Worm (Caenorhabditis elegans) whole organism, L2 larva: ENCODE measurements around the gene C50D2.10.
"Not testable (repeated sequence)": the region's sequence is repeated elsewhere in the genome, so short reads cannot be mapped to it uniquely, and the experiment has no call there.

Experiments used
- C34F6.9 ChIP-seq: fragments of 150-350 bp; optimal IDR thresholded peaks from 2 replicates; lab custom pipeline; 2014; ENCODE audit warnings: missing biosample characterization, missing genetic modification characterization
- F13H6.1 ChIP-seq: sonication (generic microtip); optimal IDR thresholded peaks from 2 replicates; lab custom pipeline; 2016; ENCODE audit warnings: missing genetic modification characterization, missing compliant biosample characterization
- R02D3.7 ChIP-seq: fragments of 150-350 bp; optimal IDR thresholded peaks from 2 replicates; lab custom pipeline; 2014; ENCODE audit warnings: missing biosample characterization, missing genetic modification characterization
- alr-1 ChIP-seq: fragments of 150-350 bp; optimal IDR thresholded peaks from 2 replicates; lab custom pipeline; 2014; ENCODE audit warnings: missing biosample characterization, missing genetic modification characterization
- aly-2 ChIP-seq: fragments of 150-350 bp; optimal IDR thresholded peaks from 2 replicates; lab custom pipeline; 2014; ENCODE audit warnings: missing biosample characterization, missing genetic modification characterization
- ama-1 ChIP-seq: fragments of 150-350 bp; optimal IDR thresholded peaks from 2 replicates; lab custom pipeline; 2018; ENCODE audit warnings: inconsistent platforms
- ceh-16 ChIP-seq: fragments of 150-350 bp; optimal IDR thresholded peaks from 2 replicates; lab custom pipeline; 2014; ENCODE audit warnings: missing biosample characterization, missing genetic modification characterization
- ceh-82 ChIP-seq: fragments of 150-350 bp; optimal IDR thresholded peaks from 2 replicates; lab custom pipeline; 2014; ENCODE audit warnings: missing biosample characterization, missing genetic modification characterization
- crh-2 ChIP-seq: sonication (generic microtip); optimal IDR thresholded peaks from 2 replicates; lab custom pipeline; 2017; ENCODE audit warnings: missing biosample characterization, missing genetic modification characterization
- dmd-4 ChIP-seq: sonication (generic microtip); optimal IDR thresholded peaks from 2 replicates; lab custom pipeline; 2017; ENCODE audit warnings: missing biosample characterization, missing genetic modification characterization
- egl-27 ChIP-seq: sonication (generic microtip); optimal IDR thresholded peaks from 3 replicates; lab custom pipeline; 2017; ENCODE audit warnings: missing biosample characterization, missing genetic modification reagents, missing genetic modification characterization
- fos-1 ChIP-seq: fragments of 150-350 bp; optimal IDR thresholded peaks from 2 replicates; lab custom pipeline; 2014; ENCODE audit warnings: missing biosample characterization, missing genetic modification characterization
- lin-11 ChIP-seq: fragments of 150-350 bp; sonication (generic microtip); optimal IDR thresholded peaks from 2 replicates; lab custom pipeline; 2014; ENCODE audit warnings: missing biosample characterization, missing genetic modification characterization, inconsistent platforms, mixed read lengths
- lin-13 ChIP-seq: fragments of 150-350 bp; optimal IDR thresholded peaks from 2 replicates; lab custom pipeline; 2014; ENCODE audit warnings: missing biosample characterization, missing genetic modification reagents, missing genetic modification characterization
- mbf-1 ChIP-seq: sonication (generic microtip); optimal IDR thresholded peaks from 2 replicates; lab custom pipeline; 2017; ENCODE audit warnings: missing biosample characterization, missing genetic modification characterization
- mdl-1 ChIP-seq, 2 experiments: fragments of 150-350 bp in 1 of 2; sonication (generic microtip) in 1 of 2; optimal IDR thresholded peaks; 2 replicates each; lab custom pipeline; 2017; ENCODE audit warnings: missing biosample characterization in 2 of 2, missing genetic modification characterization in 2 of 2
- nhr-11 ChIP-seq: fragments of 150-350 bp; optimal IDR thresholded peaks from 2 replicates; lab custom pipeline; 2014; ENCODE audit warnings: missing biosample characterization, missing genetic modification characterization
- nhr-12 ChIP-seq: fragments of 150-350 bp; optimal IDR thresholded peaks from 2 replicates; lab custom pipeline; 2014; ENCODE audit warnings: missing biosample characterization, missing genetic modification characterization
- nhr-129 ChIP-seq: fragments of 150-350 bp; optimal IDR thresholded peaks from 2 replicates; lab custom pipeline; 2014; ENCODE audit warnings: missing biosample characterization, missing genetic modification characterization
- nhr-21 ChIP-seq: fragments of 150-350 bp; optimal IDR thresholded peaks from 2 replicates; lab custom pipeline; 2014; ENCODE audit warnings: missing biosample characterization, missing genetic modification characterization
- nhr-23 ChIP-seq: fragments of 150-350 bp; optimal IDR thresholded peaks from 2 replicates; lab custom pipeline; 2014; ENCODE audit warnings: missing biosample characterization, missing genetic modification reagents, missing genetic modification characterization
- nhr-237 ChIP-seq: fragments of 150-350 bp; optimal IDR thresholded peaks from 2 replicates; lab custom pipeline; 2014; ENCODE audit warnings: missing biosample characterization, missing genetic modification characterization
- nhr-6 ChIP-seq: fragments of 150-350 bp; optimal IDR thresholded peaks from 2 replicates; lab custom pipeline; 2014; ENCODE audit warnings: missing biosample characterization, missing genetic modification characterization
- nhr-77 ChIP-seq: fragments of 150-350 bp; optimal IDR thresholded peaks from 2 replicates; lab custom pipeline; 2014; ENCODE audit warnings: missing biosample characterization, missing genetic modification characterization
- peb-1 ChIP-seq: fragments of 150-350 bp; optimal IDR thresholded peaks from 2 replicates; lab custom pipeline; 2014; ENCODE audit warnings: missing biosample characterization, missing genetic modification characterization
- sem-4 ChIP-seq: fragments of 150-350 bp; optimal IDR thresholded peaks from 2 replicates; lab custom pipeline; 2014; ENCODE audit warnings: missing biosample characterization, missing genetic modification reagents, missing genetic modification characterization
- sma-9 ChIP-seq, 2 experiments: fragments of 150-350 bp in 1 of 2; sonication (generic microtip) in 1 of 2; optimal IDR thresholded peaks; 2 replicates each; lab custom pipeline; 2014 to 2016; ENCODE audit warnings: missing genetic modification characterization in 2 of 2, mild to moderate bottlenecking in 1 of 2, missing biosample characterization in 1 of 2, missing compliant biosample characterization in 1 of 2, missing genetic modification reagents in 1 of 2, moderate library complexity in 1 of 2
- snpc-4 ChIP-seq: fragments of 150-350 bp; optimal IDR thresholded peaks from 2 replicates; lab custom pipeline; 2014; ENCODE audit warnings: missing biosample characterization, missing genetic modification characterization
- unc-55 ChIP-seq: fragments of 150-350 bp; sonication (generic microtip); optimal IDR thresholded peaks from 3 replicates; lab custom pipeline; 2014; ENCODE audit warnings: missing biosample characterization, missing genetic modification reagents, missing genetic modification characterization
- unc-62 ChIP-seq: fragments of 150-350 bp; optimal IDR thresholded peaks from 2 replicates; lab custom pipeline; 2014; ENCODE audit warnings: missing biosample characterization, missing genetic modification reagents, missing genetic modification characterization
- zag-1 ChIP-seq: fragments of 150-350 bp; optimal IDR thresholded peaks from 2 replicates; lab custom pipeline; 2014; ENCODE audit warnings: missing biosample characterization, missing genetic modification characterization
- ztf-11 ChIP-seq: sonication (generic microtip); optimal IDR thresholded peaks from 2 replicates; lab custom pipeline; 2017; ENCODE audit warnings: missing biosample characterization, missing genetic modification characterization
- ztf-4 ChIP-seq: fragments of 150-350 bp; optimal IDR thresholded peaks from 2 replicates; lab custom pipeline; 2014; ENCODE audit warnings: missing biosample characterization, missing genetic modification characterization

The C50D2.10 gene

ce11 chrII:98894-99293 is at the start of gene C50D2.10:
TSS of gene C50D2.10 (plus strand) at chrII:99138.
- TF ChIP-seq lin-11 (tag; lab: Kevin White, UChicago); ceh-16; sma-9 (GFP tag; optimal IDR thresholded peaks at IDR 0.05; lab: Kevin White, UChicago); sma-9 (tag; optimal IDR thresholded peaks at IDR 0.05; lab: Kevin White, UChicago): not testable (repeated sequence)

ce11 chrII:50862-51261 is 48.1 kb upstream of the C50D2.10 start:
- peak; percentile 10 for TF ChIP-seq lin-13
- TF ChIP-seq ztf-4 (tag; lab: Kevin White, UChicago) = no peak
- no peak for TF ChIP-seq nhr-237 (tag; lab: Kevin White, UChicago)
- peak; percentile 74 for TF ChIP-seq fos-1 (tag; lab: Kevin White, UChicago)
- TF ChIP-seq dmd-4 (tag; lab: Kevin White, UChicago) = no peak
- TF ChIP-seq crh-2 (tag; lab: Kevin White, UChicago) = peak; percentile 11
- no peak for TF ChIP-seq unc-62
- no peak for TF ChIP-seq snpc-4 (tag; lab: Kevin White, UChicago)
- TF ChIP-seq egl-27 (tag; lab: Kevin White, UChicago) = no peak
- TF ChIP-seq F13H6.1 = no peak

ce11 chrII:51352-51751 is 47.6 kb upstream of the C50D2.10 start, which contains the start of gene sptl-1:
TSS of gene sptl-1 (plus strand) at chrII:51652.
- no peak for TF ChIP-seq egl-27 (tag; lab: Kevin White, UChicago)
- TF ChIP-seq sma-9 (GFP tag; optimal IDR thresholded peaks at IDR 0.05; lab: Kevin White, UChicago) = no peak
- TF ChIP-seq sma-9 (tag; optimal IDR thresholded peaks at IDR 0.05; lab: Kevin White, UChicago) = no peak
- no peak for TF ChIP-seq ceh-16
- TF ChIP-seq dmd-4 (tag; lab: Kevin White, UChicago) = no peak
- no peak for TF ChIP-seq nhr-21 (tag; lab: Kevin White, UChicago)
- no peak for TF ChIP-seq mdl-1 (tag; optimal IDR thresholded peaks at IDR 0.05; lab: Kevin White, UChicago)
- TF ChIP-seq sem-4 = no peak
- TF ChIP-seq unc-55 (GFP tag; lab: Kevin White, UChicago) = no peak
- TF ChIP-seq nhr-77 (tag; lab: Kevin White, UChicago) = no peak
- no peak for TF ChIP-seq C34F6.9 (tag; lab: Kevin White, UChicago)
- TF ChIP-seq nhr-6 (tag; lab: Kevin White, UChicago) = no peak

ce11 chrII:55204-55603 is 43.7 kb upstream of the C50D2.10 start, which contains the start of gene tre-5:
TSS of gene tre-5 (minus strand) at chrII:55304.
- TF ChIP-seq nhr-12 (tag; lab: Kevin White, UChicago) (no peak), lin-13 (no peak), ama-1 (lab: Kevin White, UChicago) (no peak), ztf-4 (tag; lab: Kevin White, UChicago) (no peak), nhr-129 (tag; lab: Kevin White, UChicago) (no peak)
- TF ChIP-seq, all 48 proteins: peak for 0

- no peak for TF ChIP-seq nhr-77 (tag; lab: Kevin White, UChicago)
- no peak for TF ChIP-seq ama-1 (lab: Kevin White, UChicago)
- no peak for TF ChIP-seq ceh-16
- no peak for TF ChIP-seq zag-1 (tag; lab: Kevin White, UChicago)
These were observed 41.6 kb upstream of the C50D2.10 start, which contains the start of gene ascc-1 for ce11 chrII:57370-57769. TSS of gene ascc-1 (plus strand) at chrII:57670.

- no peak for TF ChIP-seq nhr-11 (tag; lab: Kevin White, UChicago)
- TF ChIP-seq ceh-82 (tag; lab: Kevin White, UChicago) = no peak
- TF ChIP-seq alr-1 = no peak
- no peak for TF ChIP-seq egl-27 (tag; lab: Kevin White, UChicago)
- no peak for TF ChIP-seq mbf-1
- TF ChIP-seq mdl-1 (tag; optimal IDR thresholded peaks at IDR 0.05; lab: Kevin White, UChicago) = no peak
- TF ChIP-seq crh-2 (tag; lab: Kevin White, UChicago) = no peak
- no peak for TF ChIP-seq C34F6.9 (tag; lab: Kevin White, UChicago)
- TF ChIP-seq F13H6.1 = no peak
- no peak for TF ChIP-seq ztf-11 (tag; lab: Kevin White, UChicago)
- no peak for TF ChIP-seq R02D3.7 (tag; lab: Kevin White, UChicago)
- TF ChIP-seq peb-1 (tag; lab: Kevin White, UChicago) = no peak
- TF ChIP-seq nhr-23 (tag; lab: Kevin White, UChicago) = no peak
- no peak for TF ChIP-seq lin-11 (tag; lab: Kevin White, UChicago)
- TF ChIP-seq aly-2 = no peak
These were observed 41.1 kb upstream of the C50D2.10 start for ce11 chrII:57873-58272.
